Fruit fly (Drosophila melanogaster): Measurements from ENCODE around the gene Pcyt2.

DNA sequence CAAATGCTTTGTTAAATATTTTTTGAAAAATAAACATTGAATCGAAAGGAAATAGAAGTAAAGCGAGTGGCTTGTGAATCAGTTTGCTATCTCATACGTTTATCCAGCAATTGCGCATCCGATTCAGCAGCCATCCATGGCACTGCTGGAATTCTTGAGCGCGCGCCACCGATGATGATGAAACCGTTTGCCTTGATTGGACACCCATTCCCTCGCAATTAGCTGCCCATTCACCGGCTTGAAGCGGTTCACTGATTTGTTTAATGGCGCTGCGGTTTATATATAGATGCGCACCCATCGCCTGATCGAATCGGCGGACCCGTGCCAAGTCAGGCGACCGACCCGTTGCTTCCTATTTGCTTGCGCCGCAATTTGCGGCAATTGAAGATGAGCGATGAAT lies at the start of gene Pcyt2:
- TF ChIP-seq Hr78 (GFP tag; optimal IDR thresholded peaks at IDR 0.05): no peak
- TF ChIP-seq fru (GFP tag; optimal IDR thresholded peaks at IDR 0.05): no peak
- no peak for TF ChIP-seq usp (GFP tag; optimal IDR thresholded peaks at IDR 0.05)
- TF ChIP-seq foxo (GFP tag; optimal IDR thresholded peaks at IDR 0.05): no peak
- no peak for TF ChIP-seq Rel (GFP tag; optimal IDR thresholded peaks at IDR 0.05)
- TF ChIP-seq Rel (tag; optimal IDR thresholded peaks at IDR 0.05): no peak
- TF ChIP-seq GATAd (GFP tag; optimal IDR thresholded peaks at IDR 0.05): no peak
- TF ChIP-seq pan (optimal IDR thresholded peaks at IDR 0.05): no peak
- TF ChIP-seq Abd-B (GFP tag; optimal IDR thresholded peaks at IDR 0.05): no peak
- TF ChIP-seq psq (GFP tag; optimal IDR thresholded peaks at IDR 0.05): no peak
- no peak for TF ChIP-seq woc (GFP tag; optimal IDR thresholded peaks at IDR 0.05)
- TF ChIP-seq rgr (GFP tag; optimal IDR thresholded peaks at IDR 0.05): no peak

Measured in whole organism, wandering third instar larva.